Fruit fly (Drosophila melanogaster) whole organism, prepupa: ENCODE results near the gene Rlb1.

ENCODE experiments used
- Blimp-1 ChIP-seq: fragments of 200-800 bp; sonication (Bioruptor generic); optimal IDR thresholded peaks from 3 replicates; lab custom pipeline; 2017; ENCODE audit warnings: missing biosample characterization, missing genetic modification characterization, mild to moderate bottlenecking, moderate library complexity, missing genetic modification reagents
- CG10669 ChIP-seq: fragments of 200-800 bp; sonication (Bioruptor generic); optimal IDR thresholded peaks from 3 replicates; lab custom pipeline; 2018; ENCODE audit warnings: missing biosample characterization, mild to moderate bottlenecking, missing genetic modification characterization, moderate library complexity
- CG11902 ChIP-seq: fragments of 200-800 bp; sonication (Bioruptor generic); optimal IDR thresholded peaks from 3 replicates; lab custom pipeline; 2016; ENCODE audit warnings: missing biosample characterization, missing genetic modification characterization
- CG15336 ChIP-seq: fragments of 200-800 bp; sonication (Bioruptor generic); IDR thresholded peaks from 2 replicates; pipeline ENCODE4 v1.3.6; 2022; ENCODE audit warnings: missing biosample characterization, missing genetic modification characterization
- CG16779 ChIP-seq: fragments of 200-800 bp; sonication (Bioruptor generic); optimal IDR thresholded peaks from 3 replicates; lab custom pipeline; 2017; ENCODE audit warnings: missing biosample characterization, mild to moderate bottlenecking, missing genetic modification characterization
- CG4318 ChIP-seq: fragments of 200-800 bp; sonication (Bioruptor generic); optimal IDR thresholded peaks from 3 replicates; lab custom pipeline; 2017; ENCODE audit warnings: missing biosample characterization, mild to moderate bottlenecking, missing genetic modification characterization
- CG8319 ChIP-seq: fragments of 200-800 bp; sonication (Bioruptor generic); optimal IDR thresholded peaks from 3 replicates; lab custom pipeline; 2016; ENCODE audit warnings: missing biosample characterization, missing genetic modification characterization
- Eip75B ChIP-seq: fragments of 200-800 bp; sonication (Bioruptor generic); optimal IDR thresholded peaks from 3 replicates; lab custom pipeline; 2016; ENCODE audit warnings: missing biosample characterization, missing genetic modification characterization
- Gug ChIP-seq: fragments of 200-800 bp; sonication (Bioruptor generic); IDR thresholded peaks from 2 replicates; pipeline ENCODE4 v1.3.6; 2022; ENCODE audit warnings: missing biosample characterization, missing genetic modification characterization
- Sox102F ChIP-seq: fragments of 200-800 bp; sonication (Bioruptor generic); optimal IDR thresholded peaks from 2 replicates; lab custom pipeline; 2016; ENCODE audit warnings: missing biosample characterization, mild to moderate bottlenecking, missing genetic modification characterization
- Sox14 ChIP-seq: fragments of 200-800 bp; sonication (Bioruptor generic); optimal IDR thresholded peaks from 3 replicates; lab custom pipeline; 2016; ENCODE audit warnings: missing biosample characterization, missing genetic modification characterization
- cyc ChIP-seq: fragments of 200-800 bp; sonication (Bioruptor generic); optimal IDR thresholded peaks from 3 replicates; lab custom pipeline; 2016; ENCODE audit warnings: missing biosample characterization, missing genetic modification characterization
- dac ChIP-seq: fragments of 200-800 bp; sonication (Bioruptor generic); optimal IDR thresholded peaks from 2 replicates; lab custom pipeline; 2017; ENCODE audit warnings: missing biosample characterization, mild to moderate bottlenecking, missing genetic modification characterization

DNA sequence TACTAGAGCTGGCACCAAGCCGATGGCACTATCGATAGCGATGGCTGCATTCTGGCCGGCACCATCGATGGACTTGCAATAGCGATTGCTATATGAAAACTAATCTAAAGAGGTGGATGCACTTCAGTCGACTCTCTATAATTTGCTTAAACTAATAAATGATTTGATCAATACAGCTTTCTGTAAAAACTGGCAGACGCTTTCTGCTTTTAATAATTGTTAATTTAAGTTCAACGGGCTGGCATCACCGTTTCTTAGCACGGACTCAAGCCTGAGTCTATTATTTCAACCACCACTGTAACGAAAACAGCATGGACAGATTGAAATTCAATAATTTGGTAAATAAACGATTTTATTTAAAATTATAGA, at the start of gene Rlb1, which contains the start of gene Ras85D:
- TF ChIP-seq CG15336 = no peak
- no peak for TF ChIP-seq CG16779 (tag; lab: Kevin White, UChicago)
- peak; percentile 68 for TF ChIP-seq Sox14 (GFP tag; lab: Kevin White, UChicago)
- TF ChIP-seq cyc = peak; percentile 72
- TF ChIP-seq CG8319 (GFP tag; lab: Kevin White, UChicago) = no peak
- TF ChIP-seq Gug = no peak
- TF ChIP-seq Eip75B (GFP tag; lab: Kevin White, UChicago) = no peak
- no peak for TF ChIP-seq CG10669 (GFP tag; lab: Kevin White, UChicago)
- TF ChIP-seq CG11902 (GFP tag; lab: Kevin White, UChicago) = peak; percentile 54
- TF ChIP-seq dac (GFP tag; lab: Kevin White, UChicago) = no peak
- no peak for TF ChIP-seq CG4318
- TF ChIP-seq Sox102F (GFP tag; lab: Kevin White, UChicago) = no peak
- TF ChIP-seq Blimp-1 (GFP tag; lab: Kevin White, UChicago) = no peak
